Worm (Caenorhabditis elegans): ENCODE measurements around the gene oac-11.

DNA sequence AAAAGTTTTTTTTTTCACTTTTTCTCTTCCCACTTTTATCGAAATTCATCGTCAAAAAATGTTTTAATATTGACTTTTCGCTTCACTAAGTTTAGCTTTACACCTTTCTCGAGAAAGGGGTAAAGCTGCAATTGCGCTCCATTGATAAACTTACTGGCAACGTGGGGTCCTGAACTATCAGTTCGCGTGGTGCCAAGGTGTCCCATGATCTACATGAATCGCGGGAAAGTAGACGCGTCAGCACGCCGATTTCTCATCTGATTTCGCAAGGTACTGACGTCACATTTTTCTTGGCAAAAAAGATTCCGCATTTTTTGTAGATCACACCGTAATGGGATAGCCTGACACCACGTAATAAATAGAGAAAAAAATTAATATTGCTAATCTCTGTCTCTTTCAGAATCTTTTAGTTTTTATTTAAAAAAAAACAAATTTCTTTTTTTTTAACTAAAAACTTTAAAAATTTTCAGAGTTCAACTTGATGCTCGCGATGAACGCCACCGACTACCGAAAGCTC is 48.9 kb downstream of the oac-11 start, which contains the start of gene lido-15:
- TF ChIP-seq hlh-30 (tag; optimal IDR thresholded peaks at IDR 0.05; ENCODE audit: insufficient read depth) (peak; percentile 51), saeg-2 (GFP tag; IDR thresholded peaks at IDR 0.05) (no peak), Y75B8A.6 (GFP tag; IDR thresholded peaks at IDR 0.05) (no peak), unc-62 (GFP tag; optimal IDR thresholded peaks at IDR 0.05 in 1 of 2) (peak in 1 of 2 experiments; percentile 64), unc-62 (tag; optimal IDR thresholded peaks at IDR 0.05) (no peak), unc-39 (tag; optimal IDR thresholded peaks at IDR 0.05) (no peak), ceh-20 (GFP tag; IDR thresholded peaks at IDR 0.05) (no peak), lin-1 (GFP tag; IDR thresholded peaks at IDR 0.05) (no peak), nhr-237 (tag; optimal IDR thresholded peaks at IDR 0.05) (no peak), lin-15B (tag; optimal IDR thresholded peaks at IDR 0.05) (no peak)
